Worm (Caenorhabditis elegans) whole organism, L1 larva: Measurements from ENCODE around the gene acr-10.

Experiments used
- ceh-88 ChIP-seq: fragments of 200-800 bp; sonication (Bioruptor generic); IDR thresholded peaks from 2 replicates; pipeline ENCODE4 v1.3.6; 2022; ENCODE audit warnings: missing genetic modification characterization, missing compliant biosample characterization
- fos-1 ChIP-seq: fragments of 150-350 bp; optimal IDR thresholded peaks from 2 replicates; lab custom pipeline; 2014; ENCODE audit warnings: missing biosample characterization, missing genetic modification characterization
- mdl-1 ChIP-seq, 2 experiments: fragments of 150-350 bp; optimal IDR thresholded peaks; 2 replicates each; lab custom pipeline; 2014 to 2017; ENCODE audit warnings: missing biosample characterization in 2 of 2, missing genetic modification characterization in 2 of 2, inconsistent platforms in 1 of 2
- nhr-237 ChIP-seq: fragments of 150-350 bp; optimal IDR thresholded peaks from 2 replicates; lab custom pipeline; 2014; ENCODE audit warnings: missing biosample characterization, missing genetic modification characterization
- pax-3 ChIP-seq: fragments of 200-800 bp; sonication (Bioruptor generic); optimal IDR thresholded peaks from 2 replicates; lab custom pipeline; 2018; ENCODE audit warnings: mild to moderate bottlenecking, missing genetic modification characterization, moderate library complexity, missing compliant biosample characterization
- snpc-4 ChIP-seq: fragments of 150-350 bp; optimal IDR thresholded peaks from 2 replicates; lab custom pipeline; 2014; ENCODE audit warnings: missing biosample characterization, missing genetic modification characterization
- tbx-2 ChIP-seq: sonication (generic microtip); optimal IDR thresholded peaks from 2 replicates; lab custom pipeline; 2016; ENCODE audit warnings: missing genetic modification characterization, missing compliant biosample characterization

- TF ChIP-seq snpc-4 = no peak
- no peak for TF ChIP-seq nhr-237
- no peak for TF ChIP-seq mdl-1 (tag; optimal IDR thresholded peaks at IDR 0.05; lab: Kevin White, UChicago)
- TF ChIP-seq ceh-88 = no peak
- no peak for TF ChIP-seq fos-1
- TF ChIP-seq tbx-2 (tag; lab: Kevin White, UChicago) = no peak
- TF ChIP-seq pax-3 (tag; lab: Kevin White, UChicago) = no peak
These were observed at the start of gene acr-10 for ce11 chrX:4021967-4022366.
